Worm (Caenorhabditis elegans) whole organism, L1 larva: ENCODE measurements around the gene dhs-18.

Experiments
- blmp-1 ChIP-seq: fragments of 150-350 bp; optimal IDR thresholded peaks from 2 replicates; lab custom pipeline; 2014; ENCODE audit warnings: missing biosample characterization, missing genetic modification characterization
- ceh-63 ChIP-seq: fragments of 200-800 bp; sonication (Bioruptor generic); optimal IDR thresholded peaks from 2 replicates; lab custom pipeline; 2018; ENCODE audit warnings: mild to moderate bottlenecking, missing genetic modification characterization, missing compliant biosample characterization
- ceh-88 ChIP-seq: fragments of 200-800 bp; sonication (Bioruptor generic); IDR thresholded peaks from 2 replicates; pipeline ENCODE4 v1.3.6; 2022; ENCODE audit warnings: missing genetic modification characterization, missing compliant biosample characterization
- ces-1 ChIP-seq: fragments of 150-350 bp; optimal IDR thresholded peaks from 2 replicates; lab custom pipeline; 2014; ENCODE audit warnings: missing biosample characterization, missing genetic modification reagents, missing genetic modification characterization
- egl-27 ChIP-seq, 2 experiments: fragments of 150-350 bp in 1 of 2; sonication (generic microtip); optimal IDR thresholded peaks; 3 replicates each; lab custom pipeline; 2017 to 2018; ENCODE audit warnings: missing biosample characterization in 2 of 2, missing genetic modification characterization in 2 of 2, missing genetic modification reagents in 2 of 2
- hlh-17 ChIP-seq: fragments of 200-800 bp; sonication (Bioruptor generic); optimal IDR thresholded peaks from 2 replicates; lab custom pipeline; 2018; ENCODE audit warnings: missing genetic modification characterization, mild to moderate bottlenecking, missing compliant biosample characterization, moderate library complexity, borderline replicate concordance
- mep-1 ChIP-seq: fragments of 150-350 bp; optimal IDR thresholded peaks from 2 replicates; lab custom pipeline; 2014; ENCODE audit warnings: missing biosample characterization, missing genetic modification characterization
- nhr-11 ChIP-seq: fragments of 150-350 bp; optimal IDR thresholded peaks from 2 replicates; lab custom pipeline; 2014; ENCODE audit warnings: missing biosample characterization, missing genetic modification characterization
- nhr-20 ChIP-seq: sonication (generic microtip); optimal IDR thresholded peaks from 2 replicates; lab custom pipeline; 2016; ENCODE audit warnings: mild to moderate bottlenecking, missing genetic modification characterization, missing compliant biosample characterization
- nhr-76 ChIP-seq: sonication (generic microtip); optimal IDR thresholded peaks from 2 replicates; lab custom pipeline; 2017; ENCODE audit warnings: missing biosample characterization, missing genetic modification characterization
- pag-3 ChIP-seq: sonication (generic microtip); optimal IDR thresholded peaks from 2 replicates; lab custom pipeline; 2017; ENCODE audit warnings: missing genetic modification characterization, mild to moderate bottlenecking, missing compliant biosample characterization, antibody characterized with exemption, borderline replicate concordance; ENCODE audit not compliant: insufficient read depth
- pqm-1 ChIP-seq: sonication (generic microtip); optimal IDR thresholded peaks from 3 replicates; lab custom pipeline; 2017; ENCODE audit warnings: missing biosample characterization, missing genetic modification characterization
- unc-62 ChIP-seq: fragments of 150-350 bp; optimal IDR thresholded peaks from 2 replicates; lab custom pipeline; 2014; ENCODE audit warnings: missing biosample characterization, missing genetic modification reagents, missing genetic modification characterization
- ztf-11 ChIP-seq, 2 experiments: sonication (generic microtip); optimal IDR thresholded peaks; 2 replicates each; lab custom pipeline; 2016 to 2017; ENCODE audit warnings: missing genetic modification characterization in 2 of 2, missing biosample characterization in 1 of 2, missing compliant biosample characterization in 1 of 2

DNA sequence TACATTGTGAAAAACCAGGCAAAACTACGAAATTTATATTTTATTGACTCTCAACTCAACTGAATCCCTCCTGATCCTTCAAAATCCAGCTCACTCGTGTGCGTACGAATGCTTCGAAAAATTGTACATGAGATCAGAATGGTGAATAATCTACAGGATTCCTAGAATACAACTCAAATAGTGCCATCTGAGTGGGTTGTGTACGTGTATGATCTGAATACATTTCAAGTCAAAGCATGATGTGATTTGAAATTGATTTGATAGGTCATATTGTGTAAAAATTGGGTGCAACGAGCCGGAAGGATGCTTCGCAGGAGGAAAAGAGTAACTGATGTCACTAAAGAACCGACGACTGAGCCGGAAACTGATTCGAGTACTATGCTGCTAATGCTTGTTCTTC is 35.9 kb downstream of the dhs-18 start:
- no peak for TF ChIP-seq egl-27 (tag; optimal IDR thresholded peaks at IDR 0.05; lab: Kevin White, UChicago)
- TF ChIP-seq unc-62 = no peak
- no peak for TF ChIP-seq pag-3 (tag; lab: Kevin White, UChicago)
- no peak for TF ChIP-seq ces-1 (GFP tag; lab: Kevin White, UChicago)
- no peak for TF ChIP-seq mep-1 (tag; lab: Kevin White, UChicago)
- TF ChIP-seq ceh-63 (GFP tag; lab: Kevin White, UChicago) = no peak
- TF ChIP-seq hlh-17 (GFP tag; lab: Kevin White, UChicago) = no peak
- no peak for TF ChIP-seq blmp-1 (tag; lab: Kevin White, UChicago)
- TF ChIP-seq nhr-11 (tag; lab: Kevin White, UChicago) = no peak
- no peak for TF ChIP-seq nhr-76 (tag; lab: Kevin White, UChicago)
- no peak for TF ChIP-seq nhr-20 (tag; lab: Kevin White, UChicago)
- TF ChIP-seq ceh-88 (GFP tag; lab: Robert Waterston, UW) = no peak
- no peak for TF ChIP-seq pqm-1 (tag; lab: Kevin White, UChicago)
- no peak for TF ChIP-seq ztf-11 (tag; optimal IDR thresholded peaks at IDR 0.05; lab: Kevin White, UChicago)
